Worm (Caenorhabditis elegans): ENCODE measurements around the gene Y39E4B.11.

ce11 chrIII:13216488-13217016 is 11.8 kb downstream of the Y39E4B.11 start:
- TF ChIP-seq mdl-1 (tag; optimal IDR thresholded peaks at IDR 0.05) (no peak), lin-13 (GFP tag; optimal IDR thresholded peaks at IDR 0.05) (no peak), unc-62 (GFP tag; optimal IDR thresholded peaks at IDR 0.05) (no peak), sem-4 (tag; optimal IDR thresholded peaks at IDR 0.05) (peak; percentile 72), ceh-16 (tag; optimal IDR thresholded peaks at IDR 0.05) (no peak), skn-1 (tag; optimal IDR thresholded peaks at IDR 0.05) (no peak)
